Worm (Caenorhabditis elegans) whole organism, L3 larva: Measurements from ENCODE around the gene nhr-260.

ENCODE experiments used
- nhr-11 ChIP-seq: fragments of 150-350 bp; optimal IDR thresholded peaks from 2 replicates; lab custom pipeline; 2014; ENCODE audit warnings: missing biosample characterization, missing genetic modification characterization
- unc-39 ChIP-seq: sonication (generic microtip); optimal IDR thresholded peaks from 4 replicates; lab custom pipeline; 2017; ENCODE audit warnings: missing biosample characterization, missing genetic modification characterization

ce11 chrV:1466949-1467348, 44.5 kb downstream of the nhr-260 start:
- TF ChIP-seq unc-39 (tag; lab: Kevin White, UChicago) (no peak), nhr-11 (no peak)
